Fruit fly (Drosophila melanogaster): ENCODE data around the gene CG46339.

dm6 chr3R:26887155-26887554, 28.4 kb upstream of the CG46339 start:
- TF ChIP-seq CG8119 (GFP tag; IDR thresholded peaks at IDR 0.05) (no peak), Hr39 (GFP tag; optimal IDR thresholded peaks at IDR 0.05) (no peak), acj6 (GFP tag; optimal IDR thresholded peaks at IDR 0.05) (no peak), fkh (GFP tag; optimal IDR thresholded peaks at IDR 0.05) (no peak), dac (GFP tag; optimal IDR thresholded peaks at IDR 0.05) (no peak)
